Worm (Caenorhabditis elegans): ENCODE results near the gene clec-124.

- TF ChIP-seq nhr-25 (tag; optimal IDR thresholded peaks at IDR 0.05) (no peak), ceh-82 (tag; optimal IDR thresholded peaks at IDR 0.05) (no peak), nhr-237 (tag; optimal IDR thresholded peaks at IDR 0.05) (no peak), zag-1 (tag; optimal IDR thresholded peaks at IDR 0.05) (no peak), jun-1 (tag; optimal IDR thresholded peaks at IDR 0.05) (no peak), R02D3.7 (tag; optimal IDR thresholded peaks at IDR 0.05) (no peak), pha-4 (tag; optimal IDR thresholded peaks at IDR 0.05) (no peak), nhr-76 (tag; optimal IDR thresholded peaks at IDR 0.05) (no peak), pqm-1 (tag; optimal IDR thresholded peaks at IDR 0.05) (no peak)
These were observed 7.7 kb upstream of the clec-124 start for ce11 chrII:3241842-3242241.
